Worm (Caenorhabditis elegans): Measurements from ENCODE around the gene str-15.

Gene str-15

DNA sequence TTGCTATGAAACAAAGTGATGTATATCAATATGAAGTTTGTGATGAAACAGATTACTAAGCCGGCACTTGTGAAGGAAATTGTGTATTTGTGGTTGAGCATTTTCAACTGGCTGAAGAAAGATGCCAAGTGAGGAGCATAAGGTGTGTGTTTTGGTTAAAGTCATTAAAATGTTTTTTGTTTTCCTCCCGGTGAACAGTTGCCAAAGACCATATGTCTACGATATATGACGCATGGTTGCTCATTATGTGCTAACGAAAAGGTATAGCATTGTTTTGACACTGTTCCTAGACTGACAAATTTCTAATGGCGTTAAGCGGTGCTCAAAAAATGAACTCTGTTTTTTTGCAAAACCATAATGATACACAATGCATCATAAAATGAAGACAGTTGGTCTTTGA, 41.6 kb downstream of the str-15 start, which contains the start of gene str-55:
TSS of gene str-55 (minus strand) at position 101 of the 400 bp plus-strand sequence.
- TF ChIP-seq mep-1 (tag; optimal IDR thresholded peaks at IDR 0.05) (no peak), unc-130 (tag; optimal IDR thresholded peaks at IDR 0.05) (no peak), nhr-85 (tag) (no peak), hlh-17 (GFP tag; optimal IDR thresholded peaks at IDR 0.05; ENCODE audit: borderline replicate concordance) (no peak), irx-1 (tag; optimal IDR thresholded peaks at IDR 0.05) (no peak), egl-27 (tag; optimal IDR thresholded peaks at IDR 0.05) (no peak), elt-2 (tag; optimal IDR thresholded peaks at IDR 0.05) (no peak), ama-1 (optimal IDR thresholded peaks at IDR 0.05) (no peak), lin-13 (GFP tag; optimal IDR thresholded peaks at IDR 0.05) (no peak), aly-2 (tag; optimal IDR thresholded peaks at IDR 0.05) (no peak), ces-1 (GFP tag; optimal IDR thresholded peaks at IDR 0.05) (no peak), C34B4.2 (tag; optimal IDR thresholded peaks at IDR 0.05) (no peak), ceh-88 (GFP tag; IDR thresholded peaks at IDR 0.05) (no peak), pqm-1 (tag; optimal IDR thresholded peaks at IDR 0.05) (no peak), nhr-19 (GFP tag; conservative IDR thresholded peaks at IDR 0.05) (no peak)

DNA sequence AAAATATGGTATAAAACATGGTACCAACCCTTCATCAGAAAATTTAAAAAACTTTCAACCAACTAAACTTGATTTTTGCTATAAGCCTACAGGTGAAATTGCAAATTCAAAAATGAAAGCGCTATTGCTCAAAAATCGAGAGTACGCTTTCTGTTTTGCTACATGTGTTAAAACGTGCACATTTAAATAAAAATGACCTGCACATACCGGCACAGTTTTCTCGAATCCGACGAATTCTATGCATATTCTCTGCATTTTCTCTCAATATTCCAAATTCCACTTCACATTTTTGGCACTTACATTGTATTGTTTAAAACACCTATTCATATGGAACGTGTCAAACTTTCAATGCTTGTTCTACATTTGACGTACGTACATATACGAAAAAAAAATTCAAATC, 48.1 kb downstream of the str-15 start, which contains the start of gene srh-145:
TSS of gene srh-145 (plus strand) at position 193 of the 400 bp plus-strand sequence.
- TF ChIP-seq elt-2 (tag; optimal IDR thresholded peaks at IDR 0.05) (no peak), nhr-12 (tag; optimal IDR thresholded peaks at IDR 0.05) (no peak), ces-1 (GFP tag; optimal IDR thresholded peaks at IDR 0.05) (no peak)

DNA sequence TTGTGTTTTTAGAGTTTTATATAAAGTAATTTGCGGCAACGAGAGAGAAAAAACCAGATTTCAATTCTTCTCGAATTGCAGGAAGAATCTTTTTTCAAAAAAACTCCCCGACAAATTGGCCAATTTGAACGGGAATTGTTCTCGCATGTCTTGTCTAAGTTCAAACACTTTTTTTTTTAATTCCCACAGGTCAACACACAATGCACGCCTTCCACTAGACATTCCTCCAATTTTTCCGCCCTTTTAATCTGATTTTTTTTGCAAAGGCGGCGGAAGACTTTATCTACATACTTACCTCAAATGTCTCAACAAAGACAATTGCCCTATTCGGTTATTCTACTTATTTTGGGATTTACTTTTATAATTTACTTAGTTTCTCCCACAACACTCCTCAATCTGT, 51.0 kb downstream of the str-15 start, which contains the start of gene F26D2.3:
TSS of gene F26D2.3 (plus strand) at position 301 of the 400 bp plus-strand sequence.
- TF ChIP-seq rnt-1 (tag; optimal IDR thresholded peaks at IDR 0.05), result no peak
- no peak for TF ChIP-seq sup-37 (GFP tag; optimal IDR thresholded peaks at IDR 0.05)
- no peak for TF ChIP-seq nhr-47 (tag; optimal IDR thresholded peaks at IDR 0.05)
- no peak for TF ChIP-seq egl-13 (tag; optimal IDR thresholded peaks at IDR 0.05)
- no peak for TF ChIP-seq zip-4 (GFP tag; optimal IDR thresholded peaks at IDR 0.05)
- no peak for TF ChIP-seq ceh-8 (GFP tag; optimal IDR thresholded peaks at IDR 0.05)
- no peak for TF ChIP-seq nhr-237 (tag; optimal IDR thresholded peaks at IDR 0.05)
- no peak for TF ChIP-seq vab-15 (tag; optimal IDR thresholded peaks at IDR 0.05)
- TF ChIP-seq isw-1 (GFP tag; IDR thresholded peaks at IDR 0.05), result no peak
- TF ChIP-seq aha-1 (tag; optimal IDR thresholded peaks at IDR 0.05), result no peak
- no peak for TF ChIP-seq snpc-4 (tag; optimal IDR thresholded peaks at IDR 0.05)
- TF ChIP-seq lin-39 (tag; optimal IDR thresholded peaks at IDR 0.05), result no peak
- TF ChIP-seq lin-35 (GFP tag; optimal IDR thresholded peaks at IDR 0.05), result no peak
- no peak for TF ChIP-seq fkh-4 (tag; optimal IDR thresholded peaks at IDR 0.05; ENCODE audit: borderline replicate concordance)
- TF ChIP-seq elt-2 (tag; optimal IDR thresholded peaks at IDR 0.05), result no peak
- no peak for TF ChIP-seq elt-3 (tag; optimal IDR thresholded peaks at IDR 0.05)
- TF ChIP-seq nhr-77 (tag; optimal IDR thresholded peaks at IDR 0.05), result no peak
- TF ChIP-seq nhr-71 (tag; optimal IDR thresholded peaks at IDR 0.05), result no peak
- no peak for TF ChIP-seq lin-14 (GFP tag; optimal IDR thresholded peaks at IDR 0.05)
- no peak for TF ChIP-seq unc-98 (GFP tag; IDR thresholded peaks at IDR 0.05)

All from whole organism, L1 larva.